Worm (Caenorhabditis elegans) whole organism, L4 larva: ENCODE data around the gene txt-4.

Experiments used
- ZK546.5 ChIP-seq, 2 experiments: sonication (generic microtip); optimal IDR thresholded peaks; 2 replicates each; lab custom pipeline; 2017; ENCODE audit warnings: missing biosample characterization in 2 of 2, missing genetic modification characterization in 2 of 2
- ama-1 ChIP-seq: fragments of 150-350 bp; optimal IDR thresholded peaks from 2 replicates; lab custom pipeline; 2014; ENCODE audit warnings: inconsistent platforms, mixed read lengths
- dpl-1 ChIP-seq: fragments of 150-350 bp; optimal IDR thresholded peaks from 2 replicates; lab custom pipeline; 2014; ENCODE audit warnings: missing biosample characterization, missing genetic modification reagents, missing genetic modification characterization
- dve-1 ChIP-seq: sonication (generic microtip); optimal IDR thresholded peaks from 2 replicates; lab custom pipeline; 2017; ENCODE audit warnings: antibody characterized with exemption, mild to moderate bottlenecking, missing genetic modification characterization, missing compliant biosample characterization; ENCODE audit not compliant: insufficient read depth
- lin-13 ChIP-seq: fragments of 150-350 bp; optimal IDR thresholded peaks from 2 replicates; lab custom pipeline; 2014; ENCODE audit warnings: missing biosample characterization, missing genetic modification reagents, missing genetic modification characterization
- nhr-237 ChIP-seq: sonication (generic microtip); optimal IDR thresholded peaks from 2 replicates; lab custom pipeline; 2017; ENCODE audit warnings: missing biosample characterization, missing genetic modification characterization
- nhr-77 ChIP-seq: fragments of 150-350 bp; optimal IDR thresholded peaks from 2 replicates; lab custom pipeline; 2014; ENCODE audit warnings: missing biosample characterization, missing genetic modification characterization
- unc-39 ChIP-seq: sonication (generic microtip); optimal IDR thresholded peaks from 2 replicates; lab custom pipeline; 2017; ENCODE audit warnings: missing biosample characterization, missing genetic modification characterization
- ztf-11 ChIP-seq: fragments of 150-350 bp; optimal IDR thresholded peaks from 2 replicates; lab custom pipeline; 2014; ENCODE audit warnings: missing biosample characterization, missing genetic modification characterization

ce11 chrIV:1470364-1470763 is 40.0 kb upstream of the txt-4 start:
- TF ChIP-seq unc-39 (tag; lab: Kevin White, UChicago) (no peak), dve-1 (tag; lab: Kevin White, UChicago) (no peak), ztf-11 (tag; lab: Kevin White, UChicago) (no peak), ama-1 (lab: Kevin White, UChicago) (no peak), nhr-77 (tag; lab: Kevin White, UChicago) (no peak), lin-13 (no peak), ZK546.5 (tag; optimal IDR thresholded peaks at IDR 0.05; lab: Kevin White, UChicago) (no peak), nhr-237 (tag; lab: Kevin White, UChicago) (no peak), dpl-1 (GFP tag; lab: Kevin White, UChicago) (no peak)
